Worm (Caenorhabditis elegans) whole organism, early embryonic: ENCODE data around the gene fbxl-3.

Experiments
- aly-1 ChIP-seq: sonication (generic microtip); optimal IDR thresholded peaks from 2 replicates; lab custom pipeline; 2016; ENCODE audit warnings: missing genetic modification characterization, missing compliant biosample characterization
- ama-1 ChIP-seq: fragments of 150-350 bp; optimal IDR thresholded peaks from 2 replicates; lab custom pipeline; 2014
- ceh-36 ChIP-seq: sonication (generic microtip); optimal IDR thresholded peaks from 2 replicates; lab custom pipeline; 2016; ENCODE audit warnings: missing genetic modification characterization, inconsistent platforms, missing compliant biosample characterization
- ets-7 ChIP-seq: sonication (generic microtip); optimal IDR thresholded peaks from 2 replicates; lab custom pipeline; 2016; ENCODE audit warnings: missing genotype, missing genetic modification characterization, missing compliant biosample characterization
- flt-1 ChIP-seq: fragments of 200-800 bp; sonication (Bioruptor generic); IDR thresholded peaks from 2 replicates; pipeline ENCODE4 v1.3.6; 2022; ENCODE audit warnings: missing genetic modification characterization, missing compliant biosample characterization
- hmbx-1 ChIP-seq: sonication (generic microtip); optimal IDR thresholded peaks from 2 replicates; lab custom pipeline; 2016; ENCODE audit warnings: mild to moderate bottlenecking, missing genetic modification characterization, missing compliant biosample characterization
- hmg-4 ChIP-seq: fragments of 200-800 bp; sonication (Bioruptor generic); optimal IDR thresholded peaks from 2 replicates; lab custom pipeline; 2018; ENCODE audit warnings: mild to moderate bottlenecking, missing genetic modification characterization, missing compliant biosample characterization
- pes-1 ChIP-seq: fragments of 200-800 bp; sonication (Bioruptor generic); IDR thresholded peaks from 2 replicates; pipeline ENCODE4 v1.3.6; 2022; ENCODE audit warnings: missing genetic modification reagents, missing genetic modification characterization, missing compliant biosample characterization
- scrt-1 ChIP-seq: fragments of 200-800 bp; sonication (Bioruptor generic); IDR thresholded peaks from 2 replicates; pipeline ENCODE4 v1.3.6; 2022; ENCODE audit warnings: missing genetic modification characterization, missing compliant biosample characterization

DNA sequence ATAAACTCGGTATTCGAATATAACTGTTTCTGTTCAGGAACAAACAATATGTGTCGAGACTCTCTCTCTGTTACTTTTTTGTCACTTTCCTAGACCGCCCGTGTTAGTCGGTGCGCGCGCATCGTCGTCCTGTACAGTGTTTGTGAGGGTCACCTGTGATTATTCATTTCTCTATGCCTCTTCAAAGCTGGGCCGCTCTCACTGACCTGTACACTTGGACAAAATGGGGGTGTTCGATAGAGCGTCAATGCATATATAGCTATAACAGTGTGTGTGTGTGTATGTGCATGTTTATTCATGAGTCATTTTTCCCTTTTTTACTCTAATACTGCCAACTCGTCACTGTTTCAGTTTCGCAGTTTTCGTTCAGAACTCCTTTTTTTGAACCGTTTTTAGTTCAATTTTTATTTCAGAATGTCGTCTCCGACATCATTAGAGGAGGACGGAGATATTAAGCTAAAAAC, 19.1 kb downstream of the fbxl-3 start, which contains the start of gene pkc-3:
- no peak for TF ChIP-seq ama-1 (lab: Kevin White, UChicago)
- no peak for TF ChIP-seq scrt-1 (GFP tag; lab: Robert Waterston, UW)
- no peak for TF ChIP-seq pes-1 (GFP tag; lab: Robert Waterston, UW)
- no peak for TF ChIP-seq flt-1 (GFP tag; lab: Robert Waterston, UW)
- peak; percentile 41 for TF ChIP-seq hmg-4 (GFP tag; lab: Kevin White, UChicago)
- no peak for TF ChIP-seq ets-7 (tag; lab: Kevin White, UChicago)
- no peak for TF ChIP-seq aly-1 (tag; lab: Kevin White, UChicago)
- TF ChIP-seq hmbx-1 = no peak
- TF ChIP-seq ceh-36 (tag; lab: Kevin White, UChicago) = no peak
